Fruit fly (Drosophila melanogaster) whole organism, embryonic: ENCODE measurements around the gene Zasp66.

Experiments used
- Adf1 ChIP-seq: fragments of 200-800 bp; sonication (Bioruptor generic); IDR thresholded peaks from 2 replicates; pipeline ENCODE4 v1.3.6; 2022; ENCODE audit warnings: missing biosample characterization, missing genetic modification characterization
- Atf-2 ChIP-seq: fragments of 200-800 bp; sonication (Bioruptor generic); optimal IDR thresholded peaks from 2 replicates; lab custom pipeline; 2016; ENCODE audit warnings: missing biosample characterization, missing genetic modification characterization
- Blimp-1 ChIP-seq: fragments of 200-800 bp; sonication (Bioruptor generic); optimal IDR thresholded peaks from 3 replicates; lab custom pipeline; 2018; ENCODE audit warnings: missing biosample characterization, missing genetic modification characterization, mild to moderate bottlenecking, moderate library complexity, missing genetic modification reagents
- CG10147 ChIP-seq: fragments of 200-800 bp; sonication (Bioruptor generic); optimal IDR thresholded peaks from 2 replicates; lab custom pipeline; 2019; ENCODE audit warnings: missing biosample characterization, mild to moderate bottlenecking, missing genetic modification characterization, moderate library complexity
- CG10267 ChIP-seq: fragments of 200-800 bp; sonication (Bioruptor generic); optimal IDR thresholded peaks from 2 replicates; lab custom pipeline; 2018; ENCODE audit warnings: missing biosample characterization, mild to moderate bottlenecking, missing genetic modification characterization, moderate library complexity
- CG17385 ChIP-seq: fragments of 200-800 bp; sonication (Bioruptor generic); optimal IDR thresholded peaks from 3 replicates; lab custom pipeline; 2018; ENCODE audit warnings: missing biosample characterization, mild to moderate bottlenecking, missing genetic modification characterization
- CG2129 ChIP-seq: fragments of 200-800 bp; sonication (Bioruptor generic); IDR thresholded peaks from 2 replicates; pipeline ENCODE4 v1.3.6; 2022; ENCODE audit warnings: missing biosample characterization, missing genetic modification characterization; ENCODE audit not compliant: partially characterized antibody
- CG31224 ChIP-seq: fragments of 200-800 bp; sonication (Bioruptor generic); IDR thresholded peaks from 2 replicates; pipeline ENCODE4 v1.3.6; 2022; ENCODE audit warnings: missing biosample characterization, missing genetic modification characterization
- CG4617 ChIP-seq: fragments of 200-800 bp; sonication (Bioruptor generic); optimal IDR thresholded peaks from 3 replicates; lab custom pipeline; 2016; ENCODE audit warnings: missing biosample characterization, missing genetic modification characterization, borderline replicate concordance
- CG7357 ChIP-seq: fragments of 200-800 bp; sonication (Bioruptor generic); IDR thresholded peaks from 3 replicates; pipeline ENCODE4 v1.3.6; 2022; ENCODE audit warnings: missing biosample characterization, missing genetic modification characterization
- CG7556 ChIP-seq: fragments of 200-800 bp; sonication (Bioruptor generic); optimal IDR thresholded peaks from 2 replicates; lab custom pipeline; 2017; ENCODE audit warnings: missing biosample characterization, mild to moderate bottlenecking, missing genetic modification characterization
- CG7987 ChIP-seq: fragments of 200-800 bp; sonication (Bioruptor generic); optimal IDR thresholded peaks from 2 replicates; lab custom pipeline; 2018; ENCODE audit warnings: missing biosample characterization, mild to moderate bottlenecking, missing genetic modification characterization, moderate library complexity
- CG8388 ChIP-seq: fragments of 200-800 bp; sonication (Bioruptor generic); optimal IDR thresholded peaks from 2 replicates; lab custom pipeline; 2019; ENCODE audit warnings: missing biosample characterization, mild to moderate bottlenecking, missing genetic modification characterization, moderate library complexity
- CG9437 ChIP-seq: fragments of 200-800 bp; sonication (Bioruptor generic); optimal IDR thresholded peaks from 2 replicates; lab custom pipeline; 2018; ENCODE audit warnings: missing biosample characterization, mild to moderate bottlenecking, missing genetic modification characterization
- CG9797 ChIP-seq: fragments of 200-800 bp; sonication (Bioruptor generic); optimal IDR thresholded peaks from 3 replicates; lab custom pipeline; 2018; ENCODE audit warnings: missing biosample characterization, mild to moderate bottlenecking, missing genetic modification characterization
- CrebB ChIP-seq: fragments of 200-800 bp; sonication (Bioruptor generic); optimal IDR thresholded peaks from 3 replicates; lab custom pipeline; 2018; ENCODE audit warnings: missing biosample characterization, mild to moderate bottlenecking, missing genetic modification characterization
- Dbx ChIP-seq: fragments of 200-800 bp; sonication (Bioruptor generic); IDR thresholded peaks from 3 replicates; pipeline ENCODE4 v1.3.6; 2022; ENCODE audit warnings: missing biosample characterization, missing genetic modification characterization
- Ets65A ChIP-seq: fragments of 200-800 bp; sonication (Bioruptor generic); peaks from one replicate; lab custom pipeline; 2016; ENCODE audit warnings: missing biosample characterization, missing genetic modification characterization
- Gsc ChIP-seq: fragments of 200-800 bp; sonication (Bioruptor generic); IDR thresholded peaks from 2 replicates; pipeline ENCODE4 v1.3.6; 2022; ENCODE audit warnings: missing biosample characterization, missing genetic modification characterization
- Gug ChIP-seq: fragments of 200-800 bp; sonication (Bioruptor generic); IDR thresholded peaks from 4 replicates; pipeline ENCODE4 v1.3.6; 2022; ENCODE audit warnings: missing biosample characterization, missing genetic modification characterization
- H15 ChIP-seq: fragments of 200-800 bp; sonication (Bioruptor generic); IDR thresholded peaks from 3 replicates; pipeline ENCODE4 v1.3.6; 2022; ENCODE audit warnings: missing biosample characterization, missing genetic modification characterization
- HHEX ChIP-seq: fragments of 200-800 bp; sonication (Bioruptor generic); optimal IDR thresholded peaks from 3 replicates; lab custom pipeline; 2017; ENCODE audit warnings: missing biosample characterization, mild to moderate bottlenecking, missing genetic modification characterization, missing genetic modification reagents
- HLH4C ChIP-seq: fragments of 200-800 bp; sonication (Bioruptor generic); IDR thresholded peaks from 3 replicates; pipeline ENCODE4 v1.3.6; 2022; ENCODE audit warnings: missing biosample characterization, missing genetic modification characterization; ENCODE audit not compliant: partially characterized antibody
- Hand ChIP-seq: fragments of 200-800 bp; sonication (Bioruptor generic); optimal IDR thresholded peaks from 2 replicates; lab custom pipeline; 2017; ENCODE audit warnings: mild to moderate bottlenecking, missing biosample characterization, missing genetic modification reagents, missing genetic modification characterization
- Jarid2 ChIP-seq: fragments of 200-800 bp; sonication (Bioruptor generic); optimal IDR thresholded peaks from 3 replicates; lab custom pipeline; 2017; ENCODE audit warnings: mild to moderate bottlenecking, missing biosample characterization, missing genetic modification reagents, missing genetic modification characterization
- Lhr ChIP-seq: fragments of 200-800 bp; sonication (Bioruptor generic); optimal IDR thresholded peaks from 3 replicates; lab custom pipeline; 2017; ENCODE audit warnings: mild to moderate bottlenecking, missing biosample characterization, missing genetic modification reagents, missing genetic modification characterization
- NFAT ChIP-seq: fragments of 200-800 bp; sonication (Bioruptor generic); IDR thresholded peaks from 2 replicates; pipeline ENCODE4 v1.3.6; 2022; ENCODE audit warnings: missing biosample characterization, missing genetic modification characterization
- Nf-YC ChIP-seq: fragments of 200-800 bp; optimal IDR thresholded peaks from 3 replicates; lab custom pipeline; 2019; ENCODE audit warnings: missing biosample characterization, mild to moderate bottlenecking, missing genetic modification characterization, moderate library complexity
- Ptx1 ChIP-seq: fragments of 200-800 bp; sonication (Bioruptor generic); IDR thresholded peaks from 2 replicates; pipeline ENCODE4 v1.3.6; 2022; ENCODE audit warnings: missing biosample characterization, missing genetic modification characterization
- caup ChIP-seq: fragments of 200-800 bp; sonication (Bioruptor generic); optimal IDR thresholded peaks from 3 replicates; lab custom pipeline; 2017; ENCODE audit warnings: missing biosample characterization, mild to moderate bottlenecking, missing genetic modification characterization, moderate library complexity; ENCODE audit not compliant: severe bottlenecking
- ci ChIP-seq: fragments of 200-800 bp; sonication (Bioruptor generic); IDR thresholded peaks from 3 replicates; pipeline ENCODE4 v1.3.6; 2022; ENCODE audit warnings: missing biosample characterization, missing genetic modification characterization
- dmrt99B ChIP-seq: fragments of 200-800 bp; sonication (Bioruptor generic); optimal IDR thresholded peaks from 2 replicates; lab custom pipeline; 2018; ENCODE audit warnings: missing biosample characterization, mild to moderate bottlenecking, missing genetic modification characterization, moderate library complexity
- fd102C ChIP-seq: fragments of 200-800 bp; sonication (Bioruptor generic); optimal IDR thresholded peaks from 2 replicates; lab custom pipeline; 2018; ENCODE audit warnings: missing biosample characterization, mild to moderate bottlenecking, missing genetic modification characterization, moderate library complexity
- ftz-f1 ChIP-seq: fragments of 200-800 bp; sonication (Bioruptor generic); optimal IDR thresholded peaks from 2 replicates; lab custom pipeline; 2016; ENCODE audit warnings: missing biosample characterization, missing genetic modification characterization
- gcm ChIP-seq: fragments of 200-800 bp; sonication (Bioruptor generic); optimal IDR thresholded peaks from 2 replicates; lab custom pipeline; 2019; ENCODE audit warnings: missing biosample characterization, mild to moderate bottlenecking, missing genetic modification characterization, moderate library complexity
- grn ChIP-seq: fragments of 200-800 bp; sonication (Bioruptor generic); optimal IDR thresholded peaks from 3 replicates; lab custom pipeline; 2017; ENCODE audit warnings: missing biosample characterization, missing genetic modification characterization
- jing ChIP-seq: fragments of 200-800 bp; sonication (Bioruptor generic); optimal IDR thresholded peaks from 2 replicates; lab custom pipeline; 2018; ENCODE audit warnings: missing biosample characterization, mild to moderate bottlenecking, missing genetic modification characterization
- knrl ChIP-seq: fragments of 200-800 bp; sonication (Bioruptor generic); IDR thresholded peaks from 3 replicates; pipeline ENCODE4 v1.3.6; 2022; ENCODE audit warnings: missing biosample characterization, missing genetic modification characterization; ENCODE audit not compliant: partially characterized antibody
- nerfin-2 ChIP-seq: fragments of 200-800 bp; sonication (Bioruptor generic); IDR thresholded peaks from 2 replicates; pipeline ENCODE4 v1.3.6; 2022; ENCODE audit warnings: missing biosample characterization, missing genetic modification characterization; ENCODE audit not compliant: partially characterized antibody
- odd ChIP-seq: fragments of 200-800 bp; sonication (Bioruptor generic); optimal IDR thresholded peaks from 2 replicates; lab custom pipeline; 2017; ENCODE audit warnings: missing biosample characterization, mild to moderate bottlenecking, missing genetic modification characterization
- org-1 ChIP-seq: fragments of 200-800 bp; sonication (Bioruptor generic); optimal IDR thresholded peaks from 2 replicates; lab custom pipeline; 2017; ENCODE audit warnings: missing biosample characterization, missing genetic modification characterization
- ranshi ChIP-seq: fragments of 200-800 bp; sonication (Bioruptor generic); IDR thresholded peaks from 2 replicates; pipeline ENCODE4 v1.3.6; 2022; ENCODE audit warnings: missing biosample characterization, missing genetic modification characterization
- salm ChIP-seq: fragments of 200-800 bp; sonication (Bioruptor generic); optimal IDR thresholded peaks from 2 replicates; lab custom pipeline; 2018; ENCODE audit warnings: missing biosample characterization, mild to moderate bottlenecking, missing genetic modification characterization
- stwl ChIP-seq: fragments of 200-800 bp; sonication (Bioruptor generic); optimal IDR thresholded peaks from 3 replicates; lab custom pipeline; 2018; ENCODE audit warnings: missing biosample characterization, mild to moderate bottlenecking, missing genetic modification characterization, moderate library complexity
- tna ChIP-seq: fragments of 200-800 bp; sonication (Bioruptor generic); IDR thresholded peaks from 2 replicates; pipeline ENCODE4 v1.3.6; 2022; ENCODE audit warnings: missing biosample characterization, missing genetic modification characterization; ENCODE audit not compliant: partially characterized antibody

The Zasp66 gene

DNA sequence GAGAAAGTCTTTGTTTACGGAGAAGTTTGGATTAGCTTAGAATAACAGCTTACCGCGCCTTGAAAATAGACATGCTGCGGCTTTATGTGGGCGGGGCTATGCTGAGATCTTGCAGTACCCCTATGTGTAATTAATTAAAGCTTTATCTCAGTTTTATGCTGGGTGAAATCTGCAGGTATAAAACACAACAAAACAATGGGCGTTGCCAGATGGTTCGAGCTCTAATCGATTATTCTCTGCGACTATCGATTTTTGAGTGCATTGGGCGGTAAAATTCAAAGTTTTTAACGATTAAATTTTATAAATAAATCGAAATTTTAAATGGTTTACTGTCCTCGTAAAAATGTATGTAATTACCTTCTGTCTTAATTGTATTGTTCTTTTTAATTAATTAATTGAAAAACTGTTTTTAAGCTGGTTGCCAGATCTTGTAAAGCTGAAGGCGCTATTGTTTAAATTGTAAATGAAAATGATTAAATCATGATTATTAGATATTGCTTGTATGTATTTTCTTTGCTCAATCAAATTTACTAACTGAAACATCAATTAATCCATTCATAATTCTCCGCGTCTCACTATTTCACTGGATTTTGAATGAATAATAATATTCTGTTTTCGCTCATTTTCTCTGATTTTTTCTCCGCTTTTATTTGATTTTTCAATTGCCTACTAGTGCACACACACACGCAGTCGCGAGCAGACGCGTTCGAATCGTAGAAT, at the start of gene Zasp66, which contains the start of gene GAPsec (continued):
- 0 out of 2 replicates have a peak, but pooled peaks have one; percentile 23 for TF ChIP-seq tna
- peak; percentile 43; the same call in 1 of the 3 replicates for TF ChIP-seq HLH4C
- peak; percentile 55 for TF ChIP-seq stwl (tag; lab: Kevin White, UChicago)
- TF ChIP-seq nerfin-2, result peak; percentile 20; the same call in 1 of the 2 replicates

DNA sequence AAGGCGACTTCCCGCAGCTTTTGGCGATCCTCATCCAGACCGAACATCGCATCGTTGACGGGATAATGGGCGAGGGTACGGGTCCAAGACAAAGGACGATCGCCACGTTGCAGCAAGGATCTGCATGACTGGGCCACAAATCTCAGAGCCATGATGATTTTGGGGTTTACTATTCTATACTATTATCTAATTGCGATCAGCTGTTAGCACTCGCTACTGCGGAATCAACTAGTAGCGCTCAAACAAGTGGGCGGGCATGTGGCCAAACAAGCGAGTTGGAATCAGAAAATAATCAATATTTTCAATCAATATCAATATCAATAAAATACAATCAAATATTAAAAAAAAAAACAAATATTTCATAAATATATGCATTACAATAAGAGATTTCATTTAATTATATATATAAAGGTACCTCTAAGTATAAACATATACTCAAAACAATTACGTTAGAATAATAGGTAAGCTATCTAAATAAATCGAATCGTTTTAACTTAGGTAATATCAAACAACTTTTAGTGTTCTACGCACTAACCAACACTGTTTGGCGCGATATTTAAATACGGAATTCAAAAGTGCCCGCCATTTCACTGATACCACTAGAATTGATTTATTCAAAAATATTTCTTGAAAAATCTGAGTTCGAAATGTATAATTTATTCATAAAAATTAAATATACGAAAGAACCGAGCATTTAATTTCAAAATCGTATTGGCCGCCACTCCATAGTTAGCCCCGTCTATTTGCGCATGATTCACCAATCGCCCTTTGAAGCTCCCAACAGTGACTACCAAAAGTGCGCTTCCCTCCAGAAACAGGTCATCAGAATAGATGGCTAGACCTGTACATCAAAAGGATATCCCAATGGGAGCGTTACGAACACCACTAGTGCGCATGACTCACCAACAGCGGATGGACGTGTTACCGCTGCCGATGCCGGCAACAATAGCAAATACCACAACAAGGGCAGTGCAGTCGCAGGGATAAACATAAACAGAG, 48.0 kb upstream of the Zasp66 start, which contains the start of the genes CG6638 and CG43078:
Gene CG6638 (minus strand): TSS at position 235 of the 999 bp plus-strand sequence.
Gene CG43078 (plus strand): TSS at position 965 of the 999 bp plus-strand sequence.
- TF ChIP-seq CG31224 (no peak), CG10267 (tag; lab: Kevin White, UChicago) (peak; percentile 87), CG10147 (no peak), CG2129 (GFP tag; lab: Robert Waterston, UW) (no peak), Blimp-1 (no peak), CG9797 (GFP tag; lab: Kevin White, UChicago) (peak; percentile 7), Dbx (no peak), CG8388 (GFP tag; lab: Kevin White, UChicago) (peak; percentile 89), salm (tag; lab: Kevin White, UChicago) (no peak), Gsc (GFP tag; lab: Robert Waterston, UW) (no peak), org-1 (GFP tag; lab: Kevin White, UChicago) (no peak), CG7987 (GFP tag; lab: Kevin White, UChicago) (no peak), Jarid2 (no peak), dmrt99B (tag; lab: Kevin White, UChicago) (no peak), Atf-2 (GFP tag; lab: Kevin White, UChicago) (no peak), odd (GFP tag; lab: Kevin White, UChicago) (no peak), knrl (GFP tag; lab: Robert Waterston, UW) (no peak), CG17385 (no peak), Ptx1 (GFP tag; lab: Robert Waterston, UW) (no peak), HHEX (no peak), CG4617 (GFP tag; lab: Kevin White, UChicago) (no peak), CrebB (tag; lab: Kevin White, UChicago) (no peak), Gug (GFP tag; lab: Robert Waterston, UW) (no peak), ranshi (no peak), jing (no peak), ci (GFP tag; lab: Robert Waterston, UW) (no peak), caup (GFP tag; lab: Kevin White, UChicago) (peak; percentile 31), fd102C (GFP tag; lab: Kevin White, UChicago) (no peak), Hand (GFP tag; lab: Kevin White, UChicago) (no peak), Ets65A (GFP tag; lab: Kevin White, UChicago) (no peak), gcm (GFP tag; lab: Kevin White, UChicago) (no peak), CG7556 (GFP tag; lab: Kevin White, UChicago) (no peak), CG9437 (peak; percentile 0), H15 (GFP tag; lab: Robert Waterston, UW) (no peak), ftz-f1 (GFP tag; lab: Kevin White, UChicago) (no peak), CG7357 (no peak), Adf1 (GFP tag; lab: Robert Waterston, UW) (no peak; the same call in 1 of the 2 replicates), NFAT (GFP tag; lab: Robert Waterston, UW) (no peak), grn (GFP tag; lab: Kevin White, UChicago) (no peak), Lhr (no peak), Nf-YC (no peak)
